Fruit fly (Drosophila melanogaster) whole organism, embryonic: Measurements from ENCODE around the gene CG14818.

Experiments used
- Gug ChIP-seq: fragments of 200-800 bp; sonication (Bioruptor generic); IDR thresholded peaks from 4 replicates; pipeline ENCODE4 v1.3.6; 2022; ENCODE audit warnings: missing biosample characterization, missing genetic modification characterization
- chinmo ChIP-seq: fragments of 200-800 bp; sonication (Bioruptor generic); IDR thresholded peaks from 4 replicates; pipeline ENCODE4 v1.3.6; 2022; ENCODE audit warnings: missing biosample characterization, missing genetic modification characterization; ENCODE audit not compliant: partially characterized antibody
- toy ChIP-seq: fragments of 200-800 bp; sonication (Bioruptor generic); IDR thresholded peaks from 2 replicates; pipeline ENCODE4 v1.3.6; 2022; ENCODE audit warnings: missing biosample characterization, missing genetic modification characterization
- yki ChIP-seq: fragments of >200 bp; optimal IDR thresholded peaks from 3 replicates; lab custom pipeline; 2018

- TF ChIP-seq Gug (GFP tag; lab: Robert Waterston, UW): no peak
- TF ChIP-seq yki (lab: Kevin White, UChicago): no peak
- no peak for TF ChIP-seq toy (GFP tag; lab: Robert Waterston, UW)
- 0 out of 4 replicates have a peak, but pooled peaks have one; percentile 60 for TF ChIP-seq chinmo (GFP tag; lab: Robert Waterston, UW)
These were observed 20.0 kb upstream of the CG14818 start for dm6 chrX:1899445-1900085.
